Worm (Caenorhabditis elegans): ENCODE data around the gene lgc-28.
"Not testable (repeated sequence)": the region's sequence is repeated elsewhere in the genome, so short reads cannot be mapped to it uniquely, and the experiment has no call there.

- TF ChIP-seq mcd-1, K11D2.4 (GFP tag; IDR thresholded peaks at IDR 0.05): not testable (repeated sequence)
These were observed 1.9 kb upstream of the lgc-28 start, which contains the start of gene D2062.4 for ce11 chrII:2622936-2623452.
